Fruit fly (Drosophila melanogaster) whole organism, pupa: ENCODE data around the gene CG15418.

Experiments used
- CG10348 ChIP-seq: fragments of 200-800 bp; sonication (Bioruptor generic); IDR thresholded peaks from 2 replicates; pipeline ENCODE4 v1.3.6; 2022; ENCODE audit warnings: missing biosample characterization, missing genetic modification characterization
- CG12605 ChIP-seq: fragments of 200-800 bp; sonication (Bioruptor generic); IDR thresholded peaks from 2 replicates; pipeline ENCODE4 v1.3.6; 2022; ENCODE audit warnings: missing biosample characterization, missing genetic modification characterization
- CG13204 ChIP-seq: fragments of 200-800 bp; sonication (Bioruptor generic); optimal IDR thresholded peaks from 2 replicates; lab custom pipeline; 2018; ENCODE audit warnings: missing biosample characterization, mild to moderate bottlenecking, missing genetic modification characterization, moderate library complexity
- CG14655 ChIP-seq: fragments of 200-800 bp; sonication (Bioruptor generic); optimal IDR thresholded peaks from 3 replicates; lab custom pipeline; 2017; ENCODE audit warnings: mild to moderate bottlenecking, missing biosample characterization, missing genetic modification reagents, missing genetic modification characterization
- CG15710 ChIP-seq: fragments of 200-800 bp; sonication (Bioruptor generic); optimal IDR thresholded peaks from 2 replicates; lab custom pipeline; 2018; ENCODE audit warnings: missing biosample characterization, mild to moderate bottlenecking, missing genetic modification characterization, moderate library complexity
- CG17806 ChIP-seq: fragments of 200-800 bp; sonication (Bioruptor generic); optimal IDR thresholded peaks from 2 replicates; lab custom pipeline; 2018; ENCODE audit warnings: missing biosample characterization, mild to moderate bottlenecking, missing genetic modification characterization, moderate library complexity
- CG32121 ChIP-seq: fragments of 200-800 bp; sonication (Bioruptor generic); IDR thresholded peaks from 2 replicates; pipeline ENCODE4 v1.3.6; 2022; ENCODE audit warnings: missing biosample characterization, missing genetic modification characterization
- CG34367 ChIP-seq: fragments of 200-800 bp; sonication (Bioruptor generic); optimal IDR thresholded peaks from 2 replicates; lab custom pipeline; 2018; ENCODE audit warnings: missing biosample characterization, mild to moderate bottlenecking, missing genetic modification characterization
- CG4496 ChIP-seq: fragments of 200-800 bp; sonication (Bioruptor generic); IDR thresholded peaks from 3 replicates; pipeline ENCODE4 v1.3.6; 2022; ENCODE audit warnings: missing biosample characterization, missing genetic modification characterization
- CG8159 ChIP-seq: fragments of 200-800 bp; sonication (Bioruptor generic); optimal IDR thresholded peaks from 3 replicates; lab custom pipeline; 2018; ENCODE audit warnings: missing biosample characterization, mild to moderate bottlenecking, missing genetic modification characterization, moderate library complexity
- CG8301 ChIP-seq: fragments of 200-800 bp; sonication (Bioruptor generic); optimal IDR thresholded peaks from 2 replicates; lab custom pipeline; 2018; ENCODE audit warnings: missing biosample characterization, mild to moderate bottlenecking, missing genetic modification characterization
- CG9948 ChIP-seq: fragments of 200-800 bp; sonication (Bioruptor generic); optimal IDR thresholded peaks from 2 replicates; lab custom pipeline; 2018; ENCODE audit warnings: missing biosample characterization, mild to moderate bottlenecking, missing genetic modification characterization, moderate library complexity
- D1 ChIP-seq: fragments of 200-800 bp; sonication (Bioruptor generic); optimal IDR thresholded peaks from 2 replicates; lab custom pipeline; 2018; ENCODE audit warnings: missing biosample characterization, mild to moderate bottlenecking, missing genetic modification characterization, moderate library complexity
- EcR ChIP-seq: fragments of 200-800 bp; sonication (Bioruptor generic); optimal IDR thresholded peaks from 3 replicates; lab custom pipeline; 2019; ENCODE audit warnings: missing biosample characterization, missing genetic modification characterization, mild to moderate bottlenecking, moderate library complexity, missing genetic modification reagents
- Ets98B ChIP-seq: fragments of 200-800 bp; sonication (Bioruptor generic); IDR thresholded peaks from 2 replicates; pipeline ENCODE4 v1.3.6; 2022; ENCODE audit warnings: missing biosample characterization, missing genetic modification characterization
- Pif1A ChIP-seq: fragments of 200-800 bp; sonication (Bioruptor generic); optimal IDR thresholded peaks from 3 replicates; lab custom pipeline; 2016; ENCODE audit warnings: missing biosample characterization, missing genetic modification characterization
- Pif1B ChIP-seq: fragments of 200-800 bp; sonication (Bioruptor generic); optimal IDR thresholded peaks from 3 replicates; lab custom pipeline; 2016; ENCODE audit warnings: missing biosample characterization, missing genetic modification characterization
- Snoo ChIP-seq: fragments of 200-800 bp; sonication (Bioruptor generic); optimal IDR thresholded peaks from 3 replicates; lab custom pipeline; 2017; ENCODE audit warnings: missing biosample characterization, mild to moderate bottlenecking, missing genetic modification characterization, inconsistent platforms
- fd96Ca ChIP-seq: fragments of 200-800 bp; sonication (Bioruptor generic); IDR thresholded peaks from 3 replicates; pipeline ENCODE4 v1.3.6; 2022; ENCODE audit warnings: missing biosample characterization, missing genetic modification characterization
- gl ChIP-seq: fragments of 200-800 bp; sonication (Bioruptor generic); optimal IDR thresholded peaks from 2 replicates; lab custom pipeline; 2018; ENCODE audit warnings: missing biosample characterization, mild to moderate bottlenecking, missing genetic modification characterization
- rn ChIP-seq: fragments of 200-800 bp; sonication (Bioruptor generic); IDR thresholded peaks from 2 replicates; pipeline ENCODE4 v1.3.6; 2022; ENCODE audit warnings: missing biosample characterization, missing genetic modification characterization

Gene CG15418

dm6 chr2L:3573172-3573755, 48.2 kb downstream of the CG15418 start:
- TF ChIP-seq Ets98B (0 out of 2 replicates have a peak, but pooled peaks have one; percentile 18), rn (GFP tag; lab: Robert Waterston, UW) (no peak), fd96Ca (GFP tag; lab: Robert Waterston, UW) (no peak), CG13204 (no peak), Snoo (tag; lab: Kevin White, UChicago) (peak; percentile 56), CG34367 (tag; lab: Kevin White, UChicago) (no peak), CG8301 (tag; lab: Kevin White, UChicago) (peak; percentile 41), D1 (tag; lab: Kevin White, UChicago) (no peak), CG12605 (GFP tag; lab: Robert Waterston, UW) (no peak), Pif1A (GFP tag; lab: Kevin White, UChicago) (peak; percentile 18), CG10348 (no peak), CG8159 (tag; lab: Kevin White, UChicago) (peak; percentile 56), EcR (GFP tag; lab: Kevin White, UChicago) (no peak), Pif1B (GFP tag; lab: Kevin White, UChicago) (no peak), CG17806 (peak; percentile 29), CG9948 (tag; lab: Kevin White, UChicago) (peak; percentile 32), CG32121 (GFP tag; lab: Robert Waterston, UW) (no peak), CG4496 (GFP tag; lab: Robert Waterston, UW) (peak; percentile 43; the same call in 1 of the 3 replicates), gl (tag; lab: Kevin White, UChicago) (no peak), CG14655 (peak; percentile 54), CG15710 (peak; percentile 51)

- TF ChIP-seq CG12605 (GFP tag; lab: Robert Waterston, UW), result no peak
- TF ChIP-seq CG17806, result no peak
- TF ChIP-seq Pif1B (GFP tag; lab: Kevin White, UChicago), result no peak
- TF ChIP-seq CG9948 (tag; lab: Kevin White, UChicago), result no peak
- TF ChIP-seq CG13204, result no peak
Measured at dm6 chr2L:3572529-3573171, 48.9 kb downstream of the CG15418 start.

dm6 chr2L:3571457-3571856, 50.0 kb downstream of the CG15418 start:
- TF ChIP-seq CG14655 (no peak), CG8159 (tag; lab: Kevin White, UChicago) (no peak), CG17806 (no peak), CG10348 (no peak), fd96Ca (GFP tag; lab: Robert Waterston, UW) (no peak), CG32121 (GFP tag; lab: Robert Waterston, UW) (no peak), rn (GFP tag; lab: Robert Waterston, UW) (no peak), Pif1B (GFP tag; lab: Kevin White, UChicago) (no peak), CG8301 (tag; lab: Kevin White, UChicago) (no peak), CG13204 (no peak), CG15710 (no peak), CG4496 (GFP tag; lab: Robert Waterston, UW) (no peak), Ets98B (no peak), Pif1A (GFP tag; lab: Kevin White, UChicago) (no peak), EcR (GFP tag; lab: Kevin White, UChicago) (no peak), CG9948 (tag; lab: Kevin White, UChicago) (no peak), CG34367 (tag; lab: Kevin White, UChicago) (no peak)
